Fruit fly (Drosophila melanogaster) whole organism, embryonic: ENCODE results near the gene CG13449.
A peak's percentile ranks its signal among the peaks of the same experiment; 100 is the strongest.

Experiments used
- Atf6 ChIP-seq: fragments of 200-800 bp; sonication (Bioruptor generic); IDR thresholded peaks from 2 replicates; pipeline ENCODE4 v1.3.6; 2022; ENCODE audit warnings: missing biosample characterization, missing genetic modification characterization
- B-H2 ChIP-seq: fragments of 200-800 bp; sonication (Bioruptor generic); optimal IDR thresholded peaks from 2 replicates; lab custom pipeline; 2018; ENCODE audit warnings: missing biosample characterization, mild to moderate bottlenecking, missing genetic modification characterization
- Bdp1 ChIP-seq: fragments of 200-800 bp; sonication (Bioruptor generic); optimal IDR thresholded peaks from 3 replicates; lab custom pipeline; 2016; ENCODE audit warnings: missing biosample characterization, missing genetic modification characterization
- CG11504 ChIP-seq: fragments of 200-800 bp; sonication (Bioruptor generic); optimal IDR thresholded peaks from 3 replicates; lab custom pipeline; 2019; ENCODE audit warnings: missing biosample characterization, mild to moderate bottlenecking, missing genetic modification characterization, moderate library complexity
- CG11696 ChIP-seq: fragments of 200-800 bp; sonication (Bioruptor generic); IDR thresholded peaks from 2 replicates; pipeline ENCODE4 v1.3.6; 2022; ENCODE audit warnings: missing biosample characterization, missing genetic modification characterization
- CG12071 ChIP-seq: fragments of 200-800 bp; sonication (Bioruptor generic); optimal IDR thresholded peaks from 3 replicates; lab custom pipeline; 2018; ENCODE audit warnings: missing biosample characterization, mild to moderate bottlenecking, missing genetic modification characterization
- CG12219 ChIP-seq: fragments of 200-800 bp; sonication (Bioruptor generic); optimal IDR thresholded peaks from 3 replicates; lab custom pipeline; 2018; ENCODE audit warnings: missing biosample characterization, mild to moderate bottlenecking, missing genetic modification characterization
- CG13424 ChIP-seq: fragments of 200-800 bp; sonication (Bioruptor generic); optimal IDR thresholded peaks from 2 replicates; lab custom pipeline; 2019; ENCODE audit warnings: missing biosample characterization, mild to moderate bottlenecking, missing genetic modification characterization, moderate library complexity
- CG13775 ChIP-seq: fragments of 200-800 bp; sonication (Bioruptor generic); optimal IDR thresholded peaks from 3 replicates; lab custom pipeline; 2017; ENCODE audit warnings: missing biosample characterization, mild to moderate bottlenecking, missing genetic modification characterization
- CG14441 ChIP-seq: fragments of 200-800 bp; sonication (Bioruptor generic); IDR thresholded peaks from 2 replicates; pipeline ENCODE4 v1.3.6; 2022; ENCODE audit warnings: missing biosample characterization, missing genetic modification characterization
- CG17802 ChIP-seq: fragments of 200-800 bp; sonication (Bioruptor generic); optimal IDR thresholded peaks from 2 replicates; lab custom pipeline; 2018; ENCODE audit warnings: missing biosample characterization, mild to moderate bottlenecking, missing genetic modification characterization, moderate library complexity
- CG2116 ChIP-seq: fragments of 200-800 bp; sonication (Bioruptor generic); optimal IDR thresholded peaks from 3 replicates; lab custom pipeline; 2018; ENCODE audit warnings: missing biosample characterization, mild to moderate bottlenecking, missing genetic modification characterization
- CG2202 ChIP-seq: fragments of 200-800 bp; sonication (Bioruptor generic); optimal IDR thresholded peaks from 2 replicates; lab custom pipeline; 2018; ENCODE audit warnings: missing biosample characterization, mild to moderate bottlenecking, missing genetic modification characterization
- CG3407 ChIP-seq: fragments of 200-800 bp; sonication (Bioruptor generic); optimal IDR thresholded peaks from 2 replicates; lab custom pipeline; 2018; ENCODE audit warnings: missing biosample characterization, mild to moderate bottlenecking, missing genetic modification characterization
- CG6254 ChIP-seq: fragments of 200-800 bp; sonication (Bioruptor generic); optimal IDR thresholded peaks from 3 replicates; lab custom pipeline; 2017; ENCODE audit warnings: mild to moderate bottlenecking, missing biosample characterization, missing genetic modification reagents, missing genetic modification characterization
- CG8281 ChIP-seq: fragments of 200-800 bp; sonication (Bioruptor generic); optimal IDR thresholded peaks from 2 replicates; lab custom pipeline; 2018; ENCODE audit warnings: missing biosample characterization, mild to moderate bottlenecking, missing genetic modification characterization, moderate library complexity
- CkIIα-i1 ChIP-seq: fragments of 200-800 bp; sonication (Bioruptor generic); IDR thresholded peaks from 2 replicates; pipeline ENCODE4 v1.3.6; 2022; ENCODE audit warnings: missing biosample characterization, missing genetic modification characterization
- CrebB ChIP-seq: fragments of 200-800 bp; sonication (Bioruptor generic); optimal IDR thresholded peaks from 3 replicates; lab custom pipeline; 2018; ENCODE audit warnings: missing biosample characterization, mild to moderate bottlenecking, missing genetic modification characterization
- Dip2 ChIP-seq: fragments of 200-800 bp; sonication (Bioruptor generic); IDR thresholded peaks from 2 replicates; pipeline ENCODE4 v1.3.6; 2022; ENCODE audit warnings: missing biosample characterization, missing genetic modification characterization
- Dll ChIP-seq: fragments of 200-800 bp; sonication (Bioruptor generic); IDR thresholded peaks from 4 replicates; pipeline ENCODE4 v1.3.6; 2022; ENCODE audit warnings: missing biosample characterization, missing genetic modification characterization; ENCODE audit not compliant: partially characterized antibody
- Doc3 ChIP-seq: fragments of 200-800 bp; sonication (Bioruptor generic); IDR thresholded peaks from 3 replicates; pipeline ENCODE4 v1.3.6; 2022; ENCODE audit warnings: missing biosample characterization, missing genetic modification characterization; ENCODE audit not compliant: partially characterized antibody
- Eip74EF ChIP-seq, 2 experiments: fragments of 200-800 bp in 1 of 2; fragments of >200 bp in 1 of 2; sonication (Bioruptor generic) in 1 of 2; optimal IDR thresholded peaks; 2 replicates each; lab custom pipeline; 2017 to 2019; ENCODE audit warnings: missing biosample characterization in 2 of 2, missing genetic modification characterization in 2 of 2, mild to moderate bottlenecking in 1 of 2, moderate library complexity in 1 of 2
- GATAe ChIP-seq: fragments of 200-800 bp; sonication (Bioruptor generic); conservative IDR thresholded peaks from 2 replicates; pipeline ENCODE4 v1.3.6; 2022; ENCODE audit warnings: missing biosample characterization, missing genetic modification characterization
- Hr3 ChIP-seq: fragments of 200-800 bp; sonication (Bioruptor generic); optimal IDR thresholded peaks from 3 replicates; lab custom pipeline; 2016; ENCODE audit warnings: missing biosample characterization, missing genetic modification characterization
- Hsf ChIP-seq: fragments of 200-800 bp; sonication (Bioruptor generic); optimal IDR thresholded peaks from 3 replicates; lab custom pipeline; 2016; ENCODE audit warnings: missing biosample characterization, missing genetic modification characterization
- Max ChIP-seq: fragments of 200-800 bp; sonication (Bioruptor generic); optimal IDR thresholded peaks from 2 replicates; lab custom pipeline; 2016; ENCODE audit warnings: missing biosample characterization, mild to moderate bottlenecking, missing genetic modification characterization
- Nf-YA ChIP-seq: fragments of 200-800 bp; sonication (Bioruptor generic); IDR thresholded peaks from 2 replicates; pipeline ENCODE4 v1.3.6; 2022; ENCODE audit warnings: missing biosample characterization, missing genetic modification characterization
- Scr ChIP-seq: fragments of 200-800 bp; sonication (Bioruptor generic); IDR thresholded peaks from 2 replicates; pipeline ENCODE4 v1.3.6; 2022; ENCODE audit warnings: missing biosample characterization, missing genetic modification characterization; ENCODE audit not compliant: partially characterized antibody
- Sox102F ChIP-seq: fragments of 200-800 bp; sonication (Bioruptor generic); optimal IDR thresholded peaks from 2 replicates; lab custom pipeline; 2018; ENCODE audit warnings: missing biosample characterization, mild to moderate bottlenecking, missing genetic modification characterization, moderate library complexity
- Spps ChIP-seq: fragments of 200-800 bp; sonication (Bioruptor generic); optimal IDR thresholded peaks from 2 replicates; lab custom pipeline; 2018; ENCODE audit warnings: missing biosample characterization, mild to moderate bottlenecking, missing genetic modification characterization
- Vsx1 ChIP-seq: fragments of 200-800 bp; sonication (Bioruptor generic); optimal IDR thresholded peaks from 2 replicates; lab custom pipeline; 2017; ENCODE audit warnings: missing biosample characterization, mild to moderate bottlenecking, missing genetic modification characterization, missing genetic modification reagents
- Xbp1 ChIP-seq: fragments of 200-800 bp; sonication (Bioruptor generic); optimal IDR thresholded peaks from 3 replicates; lab custom pipeline; 2016; ENCODE audit warnings: missing biosample characterization, mild to moderate bottlenecking, missing genetic modification characterization
- bsh ChIP-seq, 2 experiments: fragments of 200-800 bp; sonication (Bioruptor generic); optimal IDR thresholded peaks; 2 replicates each; lab custom pipeline; 2017 to 2018; ENCODE audit warnings: mild to moderate bottlenecking in 2 of 2, missing biosample characterization in 2 of 2, missing genetic modification characterization in 2 of 2, moderate library complexity in 1 of 2
- btn ChIP-seq: fragments of 200-800 bp; sonication (Bioruptor generic); optimal IDR thresholded peaks from 2 replicates; lab custom pipeline; 2016; ENCODE audit warnings: missing biosample characterization, missing genetic modification characterization
- cato ChIP-seq: fragments of 200-800 bp; sonication (Bioruptor generic); optimal IDR thresholded peaks from 2 replicates; lab custom pipeline; 2016; ENCODE audit warnings: missing biosample characterization, missing genetic modification characterization, borderline replicate concordance
- caup ChIP-seq: fragments of 200-800 bp; sonication (Bioruptor generic); optimal IDR thresholded peaks from 3 replicates; lab custom pipeline; 2017; ENCODE audit warnings: missing biosample characterization, mild to moderate bottlenecking, missing genetic modification characterization, moderate library complexity; ENCODE audit not compliant: severe bottlenecking
- cg ChIP-seq: fragments of 200-800 bp; sonication (Bioruptor generic); optimal IDR thresholded peaks from 3 replicates; lab custom pipeline; 2019; ENCODE audit warnings: missing biosample characterization, mild to moderate bottlenecking, missing genetic modification characterization, moderate library complexity
- fd3F ChIP-seq: fragments of 200-800 bp; sonication (Bioruptor generic); optimal IDR thresholded peaks from 2 replicates; lab custom pipeline; 2018; ENCODE audit warnings: missing biosample characterization, mild to moderate bottlenecking, missing genetic modification characterization, moderate library complexity
- grau ChIP-seq: fragments of 200-800 bp; optimal IDR thresholded peaks from 3 replicates; lab custom pipeline; 2019; ENCODE audit warnings: missing biosample characterization, mild to moderate bottlenecking, missing genetic modification characterization, moderate library complexity
- jumu ChIP-seq: fragments of 200-800 bp; sonication (Bioruptor generic); optimal IDR thresholded peaks from 3 replicates; lab custom pipeline; 2016; ENCODE audit warnings: missing biosample characterization, missing genetic modification characterization
- nerfin-2 ChIP-seq: fragments of 200-800 bp; sonication (Bioruptor generic); IDR thresholded peaks from 2 replicates; pipeline ENCODE4 v1.3.6; 2022; ENCODE audit warnings: missing biosample characterization, missing genetic modification characterization; ENCODE audit not compliant: partially characterized antibody
- nmo ChIP-seq: fragments of 200-800 bp; sonication (Bioruptor generic); optimal IDR thresholded peaks from 2 replicates; lab custom pipeline; 2018; ENCODE audit warnings: missing biosample characterization, mild to moderate bottlenecking, missing genetic modification characterization, moderate library complexity
- prd ChIP-seq, 3 experiments: fragments of >200 bp in 2 of 3; fragments of 200-800 bp in 1 of 3; sonication (Bioruptor generic) in 1 of 3; optimal IDR thresholded peaks in 2 of 3; IDR thresholded peaks in 1 of 3; 2 replicates in 2 of 3; 3 replicates in 1 of 3; pipeline versions ENCODE4 v1.3.6 to Lab custom; 2017 to 2022; ENCODE audit warnings: missing biosample characterization in 1 of 3, missing genetic modification characterization in 1 of 3
- ro ChIP-seq: fragments of 200-800 bp; sonication (Bioruptor generic); IDR thresholded peaks from 2 replicates; pipeline ENCODE4 v1.3.6; 2022; ENCODE audit warnings: missing biosample characterization, missing genetic modification characterization
- salm ChIP-seq: fragments of 200-800 bp; sonication (Bioruptor generic); optimal IDR thresholded peaks from 2 replicates; lab custom pipeline; 2018; ENCODE audit warnings: missing biosample characterization, mild to moderate bottlenecking, missing genetic modification characterization
- slbo ChIP-seq: fragments of 200-800 bp; sonication (Bioruptor generic); IDR thresholded peaks from 2 replicates; pipeline ENCODE4 v1.3.6; 2022; ENCODE audit warnings: missing biosample characterization, missing genetic modification characterization
- vfl ChIP-seq: fragments of 200-800 bp; sonication (Bioruptor generic); optimal IDR thresholded peaks from 2 replicates; lab custom pipeline; 2016; ENCODE audit warnings: missing biosample characterization, missing genetic modification characterization
- wdn ChIP-seq: fragments of 200-800 bp; sonication (Bioruptor generic); IDR thresholded peaks from 2 replicates; pipeline ENCODE4 v1.3.6; 2022; ENCODE audit warnings: missing biosample characterization, missing genetic modification characterization

CG13449 gene

DNA sequence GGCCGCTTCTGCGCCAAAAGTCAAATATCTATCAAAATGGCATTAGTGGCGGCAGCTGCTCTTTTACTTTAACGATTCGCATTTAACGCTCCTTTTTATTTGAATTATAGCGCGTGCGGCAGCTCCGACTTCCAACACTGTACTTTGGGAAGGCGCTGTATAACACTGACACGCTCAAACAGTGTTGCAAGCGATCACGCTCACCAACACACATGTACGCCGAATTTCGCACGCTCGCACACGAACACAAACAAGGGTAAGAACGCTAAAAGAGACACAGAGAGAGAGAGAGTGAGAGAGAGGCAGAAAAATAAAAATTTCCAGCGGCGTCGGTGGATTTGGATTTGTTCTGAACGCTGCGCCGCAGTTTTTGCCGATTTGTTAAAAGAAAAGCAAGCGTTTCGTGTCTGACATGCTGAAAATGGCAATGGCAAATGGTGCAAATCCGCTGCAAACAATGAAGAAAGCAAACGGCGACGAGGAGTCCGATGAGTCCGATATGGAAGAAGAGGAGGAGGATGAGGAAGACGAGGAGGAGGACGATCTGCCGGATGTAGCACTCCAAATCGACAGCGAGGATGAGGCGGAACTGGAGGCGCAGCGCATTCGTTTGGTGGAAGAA, 7.1 kb upstream of the CG13449 start, which contains the start of gene Phs (continued):
- TF ChIP-seq cato (GFP tag; lab: Kevin White, UChicago) (peak; percentile 59), jumu (GFP tag; lab: Kevin White, UChicago) (peak; percentile 90), CG14441 (GFP tag; lab: Robert Waterston, UW) (peak; percentile 65), vfl (peak; percentile 90), CG6254 (peak; percentile 58), Atf6 (GFP tag; lab: Robert Waterston, UW) (peak; percentile 72), grau (tag; lab: Kevin White, UChicago) (peak; percentile 55), CG11696 (no peak), Bdp1 (peak; percentile 84), CrebB (tag; lab: Kevin White, UChicago) (peak; percentile 77), Eip74EF (GFP tag; optimal IDR thresholded peaks at IDR 0.05; lab: Kevin White, UChicago) (no peak), Doc3 (no peak), CG12071 (GFP tag; lab: Kevin White, UChicago) (peak; percentile 74), wdn (GFP tag; lab: Robert Waterston, UW) (peak; percentile 76), nmo (GFP tag; lab: Kevin White, UChicago) (peak; percentile 36), Nf-YA (GFP tag; lab: Robert Waterston, UW) (0 out of 2 replicates have a peak, but pooled peaks have one; percentile 6), Dip2 (GFP tag; lab: Robert Waterston, UW) (no peak), CG13424 (tag; lab: Kevin White, UChicago) (peak; percentile 24), CG17802 (peak; percentile 74), CG8281 (tag; lab: Kevin White, UChicago) (no peak), CkIIα-i1 (GFP tag; lab: Robert Waterston, UW) (no peak), CG3407 (GFP tag; lab: Kevin White, UChicago) (peak; percentile 60), Hr3 (GFP tag; lab: Kevin White, UChicago) (peak; percentile 55), Dll (GFP tag; lab: Robert Waterston, UW) (peak; percentile 34; the same call in 1 of the 4 replicates), btn (GFP tag; lab: Kevin White, UChicago) (peak; percentile 78), CG11504 (tag; lab: Kevin White, UChicago) (peak; percentile 60), caup (GFP tag; lab: Kevin White, UChicago) (peak; percentile 88), bsh (GFP tag; optimal IDR thresholded peaks at IDR 0.05; lab: Kevin White, UChicago) (peak; percentile 26 to 66), Spps (tag; lab: Kevin White, UChicago) (no peak), CG12219 (GFP tag; lab: Kevin White, UChicago) (no peak), CG2116 (peak; percentile 91), Sox102F (peak; percentile 37), nerfin-2 (no peak), B-H2 (GFP tag; lab: Kevin White, UChicago) (peak; percentile 92), Xbp1 (GFP tag; lab: Kevin White, UChicago) (peak; percentile 81), Scr (GFP tag; lab: Robert Waterston, UW) (peak; percentile 48), prd (optimal IDR thresholded peaks at IDR 0.05; lab: Kevin White, UChicago) (no peak), prd (GFP tag; IDR thresholded peaks at IDR 0.05; lab: Robert Waterston, UW) (peak; percentile 78), CG2202 (tag; lab: Kevin White, UChicago) (peak; percentile 51), ro (GFP tag; lab: Robert Waterston, UW) (no peak; the same call in 1 of the 2 replicates), salm (tag; lab: Kevin White, UChicago) (no peak), Max (peak; percentile 75), Vsx1 (GFP tag; lab: Kevin White, UChicago) (peak; percentile 15), Hsf (GFP tag; lab: Kevin White, UChicago) (peak; percentile 83), slbo (GFP tag; lab: Robert Waterston, UW) (peak; percentile 94), CG13775 (GFP tag; lab: Kevin White, UChicago) (peak; percentile 9), GATAe (no peak), fd3F (peak; percentile 44), cg (GFP tag; lab: Kevin White, UChicago) (peak; percentile 98)
